Fruit fly (Drosophila melanogaster): ENCODE results near the gene Cox10.

DNA sequence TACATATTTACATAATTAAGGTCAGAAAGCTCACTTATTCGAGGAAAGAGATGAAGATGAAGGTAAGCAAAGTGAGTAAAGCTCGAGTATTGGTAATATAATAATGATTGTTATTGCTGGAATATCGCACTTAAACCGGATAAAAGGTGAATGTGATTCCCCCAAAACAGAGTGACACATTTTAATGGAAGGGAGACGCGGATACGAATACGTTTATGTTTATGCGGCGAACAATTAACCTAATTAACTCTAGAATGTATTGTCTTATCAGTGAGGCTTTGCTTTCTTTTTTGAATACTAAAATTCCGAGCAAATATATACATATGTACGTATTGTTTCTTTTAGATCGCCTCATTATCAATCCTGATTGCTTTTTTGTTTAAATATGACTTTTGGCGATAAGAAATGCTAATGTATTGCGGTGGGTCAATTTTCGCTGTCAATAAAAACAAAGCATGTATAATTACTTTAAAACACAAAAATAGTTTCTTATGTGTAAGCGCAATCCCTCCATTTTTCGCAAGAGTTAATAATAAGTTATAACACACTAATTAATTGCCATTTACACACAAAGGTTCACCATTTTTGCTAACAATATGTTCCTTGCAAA is 25.6 kb upstream of the Cox10 start:
- TF ChIP-seq jim (GFP tag; optimal IDR thresholded peaks at IDR 0.05): no peak
- no peak for TF ChIP-seq ey (GFP tag; optimal IDR thresholded peaks at IDR 0.05)
- no peak for TF ChIP-seq usp (GFP tag; optimal IDR thresholded peaks at IDR 0.05)
- no peak for TF ChIP-seq Hr78 (GFP tag; optimal IDR thresholded peaks at IDR 0.05)
- no peak for TF ChIP-seq Mio (GFP tag; optimal IDR thresholded peaks at IDR 0.05)
